Fruit fly (Drosophila melanogaster): ENCODE data around the gene Tgi.

The Tgi gene

dm6 chr3L:13457133-13457532 lies 29.5 kb upstream of the Tgi start, which contains the start of gene CG10116:
CG10116 (minus strand) TSS chr3L:13457238.
- TF ChIP-seq eg (GFP tag; IDR thresholded peaks at IDR 0.05) (no peak), acj6 (GFP tag; optimal IDR thresholded peaks at IDR 0.05) (no peak), net (GFP tag; optimal IDR thresholded peaks at IDR 0.05) (no peak), Eip93F (GFP tag; optimal IDR thresholded peaks at IDR 0.05) (no peak), fkh (GFP tag; optimal IDR thresholded peaks at IDR 0.05) (no peak), CG3032 (tag; optimal IDR thresholded peaks at IDR 0.05) (no peak), CG6854 (GFP tag; optimal IDR thresholded peaks at IDR 0.05) (no peak), CG10631 (GFP tag; optimal IDR thresholded peaks at IDR 0.05) (no peak), fd85E (GFP tag; optimal IDR thresholded peaks at IDR 0.05) (no peak), dac (GFP tag; optimal IDR thresholded peaks at IDR 0.05) (no peak), CG32006 (GFP tag; optimal IDR thresholded peaks at IDR 0.05) (no peak)

- TF ChIP-seq Eip78C (GFP tag) (peak; percentile 31), fd85E (GFP tag; optimal IDR thresholded peaks at IDR 0.05) (no peak)
Observed at dm6 chr3L:13474607-13475006, 12.0 kb upstream of the Tgi start, which contains the start of gene CG10089. CG10089 (minus strand) TSS chr3L:13474787.

- no peak for TF ChIP-seq CG1621 (tag; optimal IDR thresholded peaks at IDR 0.05)
- no peak for TF ChIP-seq OdsH (GFP tag; optimal IDR thresholded peaks at IDR 0.05)
- TF ChIP-seq achi (GFP tag; optimal IDR thresholded peaks at IDR 0.05), result no peak
- TF ChIP-seq Eip78C (GFP tag), result peak; percentile 85
- peak; percentile 38; the same call in 2 of the 3 replicates for TF ChIP-seq eg (GFP tag; IDR thresholded peaks at IDR 0.05)
- peak; percentile 27; the same call in 1 of the 2 replicates for TF ChIP-seq Gug (GFP tag; IDR thresholded peaks at IDR 0.05)
- TF ChIP-seq CG11902 (GFP tag; optimal IDR thresholded peaks at IDR 0.05), result peak; percentile 0
- no peak for TF ChIP-seq CG32006 (GFP tag; optimal IDR thresholded peaks at IDR 0.05)
- no peak for TF ChIP-seq Sox102F (GFP tag; optimal IDR thresholded peaks at IDR 0.05)
- no peak for TF ChIP-seq svp (GFP tag)
- peak; percentile 59 for TF ChIP-seq CG15336 (GFP tag; IDR thresholded peaks at IDR 0.05)
- TF ChIP-seq Hr38 (GFP tag; optimal IDR thresholded peaks at IDR 0.05), result no peak
- no peak for TF ChIP-seq cyc (GFP tag; optimal IDR thresholded peaks at IDR 0.05)
- TF ChIP-seq fd59A (GFP tag; optimal IDR thresholded peaks at IDR 0.05), result no peak
- no peak for TF ChIP-seq CG10669 (GFP tag; optimal IDR thresholded peaks at IDR 0.05)
- TF ChIP-seq salr (GFP tag; optimal IDR thresholded peaks at IDR 0.05), result no peak
- 0 out of 3 replicates have a peak, but pooled peaks have one; percentile 11 for TF ChIP-seq CG8119 (GFP tag; IDR thresholded peaks at IDR 0.05)
Observed at dm6 chr3L:13476070-13476469, 10.5 kb upstream of the Tgi start.

- TF ChIP-seq net (GFP tag; optimal IDR thresholded peaks at IDR 0.05), result peak; percentile 95
- TF ChIP-seq Eip93F (GFP tag; optimal IDR thresholded peaks at IDR 0.05), result peak; percentile 63
- TF ChIP-seq acj6 (GFP tag; optimal IDR thresholded peaks at IDR 0.05), result peak; percentile 95
- TF ChIP-seq cyc (GFP tag; optimal IDR thresholded peaks at IDR 0.05), result peak; percentile 83
- TF ChIP-seq CG6792 (GFP tag; optimal IDR thresholded peaks at IDR 0.05), result peak; percentile 91
- TF ChIP-seq CG7368 (GFP tag; optimal IDR thresholded peaks at IDR 0.05), result peak; percentile 76
- TF ChIP-seq CG11902 (GFP tag; optimal IDR thresholded peaks at IDR 0.05), result peak; percentile 77
- peak; percentile 92 for TF ChIP-seq CG11762 (GFP tag; optimal IDR thresholded peaks at IDR 0.05; ENCODE audit: insufficient read depth)
- TF ChIP-seq Gug (GFP tag; IDR thresholded peaks at IDR 0.05), result peak; percentile 89
- peak; percentile 62 for TF ChIP-seq vri (GFP tag; optimal IDR thresholded peaks at IDR 0.05)
- TF ChIP-seq topi (GFP tag; optimal IDR thresholded peaks at IDR 0.05), result peak; percentile 91
- TF ChIP-seq CG6276 (GFP tag; optimal IDR thresholded peaks at IDR 0.05), result peak; percentile 97
- peak; percentile 93 for TF ChIP-seq CG3919 (GFP tag; optimal IDR thresholded peaks at IDR 0.05)
- peak; percentile 76 for TF ChIP-seq Hr39 (GFP tag; optimal IDR thresholded peaks at IDR 0.05)
- peak; percentile 93 for TF ChIP-seq spab (GFP tag; optimal IDR thresholded peaks at IDR 0.05)
- TF ChIP-seq CG3032 (tag; optimal IDR thresholded peaks at IDR 0.05), result peak; percentile 92
- peak; percentile 45 for TF ChIP-seq Blimp-1 (GFP tag; optimal IDR thresholded peaks at IDR 0.05)
- TF ChIP-seq Ets21C (GFP tag; optimal IDR thresholded peaks at IDR 0.05), result peak; percentile 69
- TF ChIP-seq CG4318 (GFP tag; optimal IDR thresholded peaks at IDR 0.05), result peak; percentile 94
- TF ChIP-seq Sox102F (GFP tag; optimal IDR thresholded peaks at IDR 0.05), result peak; percentile 76
- TF ChIP-seq CG10631 (GFP tag; optimal IDR thresholded peaks at IDR 0.05), result peak; percentile 93
- peak; percentile 88 for TF ChIP-seq dsx (GFP tag; optimal IDR thresholded peaks at IDR 0.05; ENCODE audit: poor library complexity, severe bottlenecking)
- peak; percentile 91 for TF ChIP-seq pdm3 (GFP tag; optimal IDR thresholded peaks at IDR 0.05)
- TF ChIP-seq salr (GFP tag; optimal IDR thresholded peaks at IDR 0.05), result peak; percentile 77 to 98
- peak; percentile 99 for TF ChIP-seq Eip78C (GFP tag)
- peak; percentile 93 for TF ChIP-seq CG34406 (GFP tag; optimal IDR thresholded peaks at IDR 0.05)
- peak; percentile 97 for TF ChIP-seq CG15336 (GFP tag; IDR thresholded peaks at IDR 0.05)
- TF ChIP-seq CG32006 (GFP tag; optimal IDR thresholded peaks at IDR 0.05), result peak; percentile 98
- peak; percentile 81 for TF ChIP-seq lz (GFP tag; optimal IDR thresholded peaks at IDR 0.05)
Observed at dm6 chr3L:13476566-13477452, 9.8 kb upstream of the Tgi start.

All from whole organism, prepupa.